Worm (Caenorhabditis elegans): ENCODE results near the gene cht-4.

DNA sequence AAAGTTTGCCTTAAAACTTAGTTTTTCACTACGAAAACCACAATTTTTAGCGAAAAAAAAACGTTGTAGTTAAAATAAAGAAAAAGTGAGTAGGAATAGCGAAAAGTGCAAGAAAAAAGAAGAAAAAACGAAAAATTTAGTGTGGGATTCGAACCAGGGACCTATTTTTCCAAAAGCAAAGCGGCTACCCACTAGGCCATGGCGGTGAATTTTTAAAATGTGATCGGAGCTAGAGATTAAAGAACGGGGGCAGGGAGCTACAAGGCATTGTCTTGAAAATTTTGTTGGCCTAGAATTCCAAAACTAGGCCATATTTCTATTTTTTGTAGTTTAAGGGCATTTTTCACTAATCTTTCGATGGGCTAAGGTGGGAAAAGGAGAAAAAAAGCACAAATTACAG lies 53.5 kb downstream of the cht-4 start:
- TF ChIP-seq ama-1 (optimal IDR thresholded peaks at IDR 0.05) (no peak), hmg-4 (GFP tag; optimal IDR thresholded peaks at IDR 0.05) (no peak), aly-1 (tag; optimal IDR thresholded peaks at IDR 0.05) (no peak), ceh-36 (tag; optimal IDR thresholded peaks at IDR 0.05) (no peak), ceh-13 (GFP tag; optimal IDR thresholded peaks at IDR 0.05) (no peak), scrt-1 (GFP tag; IDR thresholded peaks at IDR 0.05) (no peak), tbx-11 (GFP tag; IDR thresholded peaks at IDR 0.05) (no peak), F13C5.2 (tag; optimal IDR thresholded peaks at IDR 0.05) (no peak), flt-1 (GFP tag; IDR thresholded peaks at IDR 0.05) (no peak), tbx-37 (GFP tag; conservative IDR thresholded peaks at IDR 0.05) (no peak), B0310.2 (tag; optimal IDR thresholded peaks at IDR 0.05) (no peak)
